Worm (Caenorhabditis elegans) whole organism, L3 larva: ENCODE measurements around the gene nhr-193.
"Not testable (repeated sequence)": the region's sequence is repeated elsewhere in the genome, so short reads cannot be mapped to it uniquely, and the experiment has no call there.

Experiments used
- ZK546.5 ChIP-seq: sonication (generic microtip); optimal IDR thresholded peaks from 2 replicates; lab custom pipeline; 2017; ENCODE audit warnings: missing biosample characterization, missing genetic modification characterization
- aly-2 ChIP-seq: fragments of 150-350 bp; optimal IDR thresholded peaks from 2 replicates; lab custom pipeline; 2014; ENCODE audit warnings: missing biosample characterization, missing genetic modification characterization
- ama-1 ChIP-seq: fragments of 150-350 bp; optimal IDR thresholded peaks from 2 replicates; lab custom pipeline; 2018
- ceh-82 ChIP-seq: fragments of 150-350 bp; optimal IDR thresholded peaks from 2 replicates; lab custom pipeline; 2014; ENCODE audit warnings: missing biosample characterization, missing genetic modification characterization
- ceh-9 ChIP-seq: sonication (generic microtip); optimal IDR thresholded peaks from 2 replicates; lab custom pipeline; 2018; ENCODE audit warnings: missing biosample characterization, missing genetic modification characterization
- egl-27 ChIP-seq: sonication (generic microtip); optimal IDR thresholded peaks from 4 replicates; lab custom pipeline; 2017; ENCODE audit warnings: missing biosample characterization, missing genetic modification reagents, missing genetic modification characterization
- egl-5 ChIP-seq: fragments of 150-350 bp; optimal IDR thresholded peaks from 2 replicates; lab custom pipeline; 2017; ENCODE audit warnings: missing biosample characterization, missing genetic modification reagents, missing genetic modification characterization, inconsistent platforms
- elt-1 ChIP-seq: fragments of 150-350 bp; optimal IDR thresholded peaks from 2 replicates; lab custom pipeline; 2014; ENCODE audit warnings: missing biosample characterization, missing genetic modification characterization
- elt-2 ChIP-seq: sonication (generic microtip); optimal IDR thresholded peaks from 2 replicates; lab custom pipeline; 2016; ENCODE audit warnings: missing genetic modification reagents, mild to moderate bottlenecking, missing genetic modification characterization, missing compliant biosample characterization
- eor-1 ChIP-seq, 2 experiments: fragments of 150-350 bp; optimal IDR thresholded peaks; 2 replicates each; lab custom pipeline; 2014 to 2018; ENCODE audit warnings: missing biosample characterization in 2 of 2, missing genetic modification characterization in 2 of 2
- fkh-10 ChIP-seq: sonication (generic microtip); optimal IDR thresholded peaks from 2 replicates; lab custom pipeline; 2017; ENCODE audit warnings: missing biosample characterization, missing genetic modification reagents, missing genetic modification characterization
- fkh-2 ChIP-seq: fragments of 150-350 bp; optimal IDR thresholded peaks from 2 replicates; lab custom pipeline; 2014; ENCODE audit warnings: missing biosample characterization, missing genetic modification reagents, missing genetic modification characterization
- fos-1 ChIP-seq: fragments of 150-350 bp; optimal IDR thresholded peaks from 2 replicates; lab custom pipeline; 2014; ENCODE audit warnings: missing biosample characterization, missing genetic modification characterization
- hmg-11 ChIP-seq: sonication (generic microtip); optimal IDR thresholded peaks from 2 replicates; lab custom pipeline; 2016; ENCODE audit warnings: missing genetic modification characterization, missing compliant biosample characterization
- jun-1 ChIP-seq: fragments of 150-350 bp; optimal IDR thresholded peaks from 2 replicates; lab custom pipeline; 2014; ENCODE audit warnings: missing biosample characterization, missing genetic modification reagents, missing genetic modification characterization
- lin-39 ChIP-seq: fragments of 150-350 bp; optimal IDR thresholded peaks from 2 replicates; lab custom pipeline; 2018; ENCODE audit warnings: missing biosample characterization, missing genetic modification reagents, missing genetic modification characterization
- lsy-12 ChIP-seq: sonication (generic microtip); optimal IDR thresholded peaks from 2 replicates; lab custom pipeline; 2016; ENCODE audit warnings: mild to moderate bottlenecking, missing genetic modification characterization, missing compliant biosample characterization
- mdl-1 ChIP-seq: fragments of 150-350 bp; optimal IDR thresholded peaks from 2 replicates; lab custom pipeline; 2014; ENCODE audit warnings: missing biosample characterization, missing genetic modification characterization
- mml-1 ChIP-seq: fragments of 150-350 bp; sonication (generic microtip); optimal IDR thresholded peaks from 3 replicates; lab custom pipeline; 2014; ENCODE audit warnings: missing biosample characterization, missing genetic modification characterization
- nfya-1 ChIP-seq: sonication (generic microtip); optimal IDR thresholded peaks from 2 replicates; lab custom pipeline; 2017; ENCODE audit warnings: missing genetic modification characterization, mild to moderate bottlenecking, missing compliant biosample characterization, antibody characterized with exemption, moderate library complexity; ENCODE audit not compliant: insufficient read depth
- nhr-12 ChIP-seq: fragments of 150-350 bp; optimal IDR thresholded peaks from 2 replicates; lab custom pipeline; 2014; ENCODE audit warnings: missing biosample characterization, missing genetic modification characterization
- nhr-23 ChIP-seq: fragments of 150-350 bp; optimal IDR thresholded peaks from 2 replicates; lab custom pipeline; 2014; ENCODE audit warnings: missing biosample characterization, missing genetic modification reagents, missing genetic modification characterization
- nhr-28 ChIP-seq: fragments of 150-350 bp; optimal IDR thresholded peaks from 2 replicates; lab custom pipeline; 2014; ENCODE audit warnings: missing biosample characterization, missing genetic modification characterization
- nhr-43 ChIP-seq: sonication (generic microtip); optimal IDR thresholded peaks from 2 replicates; lab custom pipeline; 2016; ENCODE audit warnings: mild to moderate bottlenecking, missing genetic modification characterization, missing compliant biosample characterization; ENCODE audit not compliant: poor library complexity, severe bottlenecking
- nhr-67 ChIP-seq: fragments of 150-350 bp; optimal IDR thresholded peaks from 2 replicates; lab custom pipeline; 2014; ENCODE audit warnings: missing biosample characterization, missing genetic modification characterization
- nhr-76 ChIP-seq: fragments of 150-350 bp; sonication (generic microtip); optimal IDR thresholded peaks from 5 replicates; lab custom pipeline; 2014; ENCODE audit warnings: missing biosample characterization, missing genetic modification characterization
- pqm-1 ChIP-seq: fragments of 150-350 bp; optimal IDR thresholded peaks from 2 replicates; lab custom pipeline; 2017; ENCODE audit warnings: missing biosample characterization, missing genetic modification characterization, inconsistent platforms
- skn-1 ChIP-seq: fragments of 150-350 bp; optimal IDR thresholded peaks from 2 replicates; lab custom pipeline; 2014; ENCODE audit warnings: missing biosample characterization, missing genetic modification characterization
- snpc-4 ChIP-seq: fragments of 150-350 bp; optimal IDR thresholded peaks from 2 replicates; lab custom pipeline; 2014; ENCODE audit warnings: missing biosample characterization, missing genetic modification characterization
- unc-39 ChIP-seq: sonication (generic microtip); optimal IDR thresholded peaks from 4 replicates; lab custom pipeline; 2017; ENCODE audit warnings: missing biosample characterization, missing genetic modification characterization
- unc-62 ChIP-seq: fragments of 150-350 bp; sonication (generic microtip); optimal IDR thresholded peaks from 4 replicates; lab custom pipeline; 2014; ENCODE audit warnings: missing biosample characterization, missing genetic modification reagents, missing genetic modification characterization
- zag-1 ChIP-seq: fragments of 150-350 bp; optimal IDR thresholded peaks from 2 replicates; lab custom pipeline; 2014; ENCODE audit warnings: missing biosample characterization, missing genetic modification characterization
- ztf-11 ChIP-seq: fragments of 150-350 bp; optimal IDR thresholded peaks from 2 replicates; lab custom pipeline; 2014; ENCODE audit warnings: missing biosample characterization, missing genetic modification characterization
- ztf-4 ChIP-seq: fragments of 150-350 bp; optimal IDR thresholded peaks from 2 replicates; lab custom pipeline; 2014; ENCODE audit warnings: missing biosample characterization, missing genetic modification characterization

The nhr-193 gene

ce11 chrV:16374676-16375075 is 32.6 kb downstream of the nhr-193 start, which contains the start of gene srv-34:
srv-34 (minus strand) TSS chrV:16374776.
- TF ChIP-seq egl-27 (tag; lab: Kevin White, UChicago) (no peak), ama-1 (lab: Kevin White, UChicago) (no peak), lin-39 (tag; lab: Kevin White, UChicago) (no peak), fos-1 (no peak), hmg-11 (tag; lab: Kevin White, UChicago) (no peak), unc-62 (no peak), pqm-1 (tag; lab: Kevin White, UChicago) (no peak), nhr-67 (tag; lab: Kevin White, UChicago) (no peak), aly-2 (tag; lab: Kevin White, UChicago) (no peak), snpc-4 (tag; lab: Kevin White, UChicago) (no peak), skn-1 (no peak), ztf-4 (no peak), nfya-1 (tag; lab: Kevin White, UChicago) (no peak), nhr-76 (no peak), jun-1 (no peak)

- TF ChIP-seq nhr-67 (tag; lab: Kevin White, UChicago): no peak
- TF ChIP-seq ZK546.5 (tag; lab: Kevin White, UChicago): no peak
- no peak for TF ChIP-seq zag-1
- TF ChIP-seq jun-1: no peak
- no peak for TF ChIP-seq aly-2 (tag; lab: Kevin White, UChicago)
- no peak for TF ChIP-seq elt-1 (tag; lab: Kevin White, UChicago)
- no peak for TF ChIP-seq nhr-23 (tag; lab: Kevin White, UChicago)
- no peak for TF ChIP-seq nhr-12 (tag; lab: Kevin White, UChicago)
- no peak for TF ChIP-seq snpc-4 (tag; lab: Kevin White, UChicago)
- no peak for TF ChIP-seq fkh-10 (GFP tag; lab: Kevin White, UChicago)
- TF ChIP-seq mml-1 (tag; lab: Kevin White, UChicago): no peak
- no peak for TF ChIP-seq mdl-1
- TF ChIP-seq skn-1: no peak
Measured at ce11 chrV:16376430-16376948, 34.4 kb downstream of the nhr-193 start.

- TF ChIP-seq unc-39 (tag; lab: Kevin White, UChicago) (no peak), nhr-28 (tag; lab: Kevin White, UChicago) (no peak), lin-39 (tag; lab: Kevin White, UChicago) (no peak), nfya-1 (tag; lab: Kevin White, UChicago) (no peak), aly-2 (tag; lab: Kevin White, UChicago) (no peak)
Measured at ce11 chrV:16377188-16377587, 35.1 kb downstream of the nhr-193 start.

- no peak for TF ChIP-seq nhr-12 (tag; lab: Kevin White, UChicago)
- TF ChIP-seq elt-2 (tag; lab: Kevin White, UChicago): no peak
- no peak for TF ChIP-seq pqm-1 (tag; lab: Kevin White, UChicago)
- no peak for TF ChIP-seq egl-5
- no peak for TF ChIP-seq elt-1 (tag; lab: Kevin White, UChicago)
- no peak for TF ChIP-seq eor-1 (tag; optimal IDR thresholded peaks at IDR 0.05; lab: Kevin White, UChicago)
- TF ChIP-seq nhr-28 (tag; lab: Kevin White, UChicago): no peak
- no peak for TF ChIP-seq fkh-2 (tag; lab: Kevin White, UChicago)
- no peak for TF ChIP-seq hmg-11 (tag; lab: Kevin White, UChicago)
- TF ChIP-seq mdl-1: no peak
- TF ChIP-seq nhr-43 (tag; lab: Kevin White, UChicago): no peak
Measured at ce11 chrV:16377849-16378248, 35.7 kb downstream of the nhr-193 start, which contains the start of gene F13A7.1. F13A7.1 (minus strand) TSS chrV:16377949.

DNA sequence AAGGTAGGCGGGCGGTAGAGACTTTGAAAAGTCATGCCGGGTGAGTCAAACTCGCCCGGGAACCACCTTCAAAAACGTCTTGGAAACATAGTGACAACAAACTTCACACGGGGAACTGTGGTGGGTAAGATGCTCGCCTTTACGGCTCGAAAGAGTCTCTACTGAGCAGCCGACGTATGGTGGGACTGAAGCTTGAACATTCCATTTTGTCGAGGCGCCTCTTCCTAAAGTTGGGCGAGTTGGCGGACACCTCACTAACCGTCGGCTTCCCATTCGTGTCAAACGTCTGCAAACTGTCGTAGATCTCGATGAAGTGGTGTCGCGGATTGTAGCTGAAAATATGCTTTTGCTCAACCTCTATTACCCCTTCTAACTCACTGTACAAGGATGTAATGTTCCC is 40.8 kb downstream of the nhr-193 start:
- TF ChIP-seq ceh-9 (tag; lab: Kevin White, UChicago) (no peak), ztf-11 (tag; lab: Kevin White, UChicago) (no peak)

- not testable (repeated sequence) for TF ChIP-seq ceh-82 (tag; lab: Kevin White, UChicago); fkh-10 (GFP tag; lab: Kevin White, UChicago); lsy-12 (tag; lab: Kevin White, UChicago)
Measured at ce11 chrV:16383729-16384128, 41.6 kb downstream of the nhr-193 start, which contains the start of gene F13A7.7. F13A7.7 (minus strand) TSS chrV:16383829.
